Worm (Caenorhabditis elegans) whole organism, L1 larva: ENCODE results near the gene F32A11.1.
A peak's percentile ranks its signal among the peaks of the same experiment; 100 is the strongest.

Experiments used
- C16A3.4 ChIP-seq: fragments of 150-350 bp; optimal IDR thresholded peaks from 2 replicates; lab custom pipeline; 2014; ENCODE audit warnings: missing biosample characterization, missing genetic modification characterization
- C34B4.2 ChIP-seq: sonication (generic microtip); optimal IDR thresholded peaks from 2 replicates; lab custom pipeline; 2017; ENCODE audit warnings: mild to moderate bottlenecking, missing genetic modification characterization, missing compliant biosample characterization
- Y116A8C.19 ChIP-seq: sonication (generic microtip); optimal IDR thresholded peaks from 2 replicates; lab custom pipeline; 2016; ENCODE audit warnings: missing compliant biosample characterization, missing genetic modification characterization, borderline replicate concordance
- aly-2 ChIP-seq: fragments of 150-350 bp; optimal IDR thresholded peaks from 2 replicates; lab custom pipeline; 2014; ENCODE audit warnings: missing biosample characterization, missing genetic modification characterization
- ama-1 ChIP-seq: fragments of 150-350 bp; optimal IDR thresholded peaks from 2 replicates; lab custom pipeline; 2014
- ceh-63 ChIP-seq: fragments of 200-800 bp; sonication (Bioruptor generic); optimal IDR thresholded peaks from 2 replicates; lab custom pipeline; 2018; ENCODE audit warnings: mild to moderate bottlenecking, missing genetic modification characterization, missing compliant biosample characterization
- ceh-82 ChIP-seq, 3 experiments: fragments of 150-350 bp in 1 of 3; sonication (generic microtip) in 2 of 3; optimal IDR thresholded peaks; 2 replicates each; lab custom pipeline; 2014 to 2017; ENCODE audit warnings: missing biosample characterization in 3 of 3, missing genetic modification characterization in 3 of 3
- ceh-90 ChIP-seq: sonication (generic microtip); optimal IDR thresholded peaks from 2 replicates; lab custom pipeline; 2016; ENCODE audit warnings: missing genetic modification characterization, missing compliant biosample characterization
- dpl-1 ChIP-seq, 3 experiments: fragments of 150-350 bp in 2 of 3; sonication (generic microtip) in 1 of 3; optimal IDR thresholded peaks; 2 replicates each; lab custom pipeline; 2014 to 2017; ENCODE audit warnings: missing biosample characterization in 3 of 3, missing genetic modification characterization in 3 of 3, missing genetic modification reagents in 3 of 3
- dsc-1 ChIP-seq: sonication (generic microtip); optimal IDR thresholded peaks from 2 replicates; lab custom pipeline; 2016; ENCODE audit warnings: mild to moderate bottlenecking, missing genetic modification characterization, missing compliant biosample characterization
- efl-1 ChIP-seq, 4 experiments: fragments of 150-350 bp; optimal IDR thresholded peaks in 3 of 4; peaks in 1 of 4; 1 replicate in 1 of 4; 2 replicates in 3 of 4; lab custom pipeline; 2014; ENCODE audit warnings: missing biosample characterization in 2 of 4, missing genetic modification characterization in 2 of 4, missing genetic modification reagents in 2 of 4
- fkh-4 ChIP-seq: sonication (generic microtip); optimal IDR thresholded peaks from 2 replicates; lab custom pipeline; 2016; ENCODE audit warnings: missing compliant biosample characterization, missing genetic modification characterization, borderline replicate concordance
- hlh-17 ChIP-seq: fragments of 200-800 bp; sonication (Bioruptor generic); optimal IDR thresholded peaks from 2 replicates; lab custom pipeline; 2018; ENCODE audit warnings: missing genetic modification characterization, mild to moderate bottlenecking, missing compliant biosample characterization, moderate library complexity, borderline replicate concordance
- hpl-2 ChIP-seq: fragments of 150-350 bp; optimal IDR thresholded peaks from 2 replicates; lab custom pipeline; 2014; ENCODE audit warnings: missing biosample characterization, missing genetic modification reagents, missing genetic modification characterization
- irx-1 ChIP-seq: sonication (generic microtip); optimal IDR thresholded peaks from 2 replicates; lab custom pipeline; 2016; ENCODE audit warnings: missing genetic modification characterization, missing compliant biosample characterization
- isw-1 ChIP-seq: fragments of 200-800 bp; sonication (Bioruptor generic); IDR thresholded peaks from 2 replicates; pipeline ENCODE4 v1.3.6; 2022; ENCODE audit warnings: missing genetic modification characterization, missing compliant biosample characterization
- jun-1 ChIP-seq: fragments of 150-350 bp; optimal IDR thresholded peaks from 2 replicates; lab custom pipeline; 2014; ENCODE audit warnings: missing biosample characterization, missing genetic modification reagents, missing genetic modification characterization
- lin-13 ChIP-seq: fragments of 150-350 bp; optimal IDR thresholded peaks from 2 replicates; lab custom pipeline; 2014; ENCODE audit warnings: missing biosample characterization, missing genetic modification reagents, missing genetic modification characterization
- mab-9 ChIP-seq: fragments of 200-800 bp; sonication (Bioruptor generic); IDR thresholded peaks from 2 replicates; pipeline ENCODE4 v1.3.6; 2022; ENCODE audit warnings: missing genetic modification reagents, missing genetic modification characterization, missing compliant biosample characterization
- nhr-12 ChIP-seq: sonication (generic microtip); optimal IDR thresholded peaks from 2 replicates; lab custom pipeline; 2017; ENCODE audit warnings: missing biosample characterization, missing genetic modification characterization
- nhr-47 ChIP-seq: sonication (generic microtip); optimal IDR thresholded peaks from 2 replicates; lab custom pipeline; 2016; ENCODE audit warnings: mild to moderate bottlenecking, missing genetic modification characterization, moderate library complexity, missing compliant biosample characterization
- nhr-71 ChIP-seq: sonication (generic microtip); optimal IDR thresholded peaks from 2 replicates; lab custom pipeline; 2016; ENCODE audit warnings: mild to moderate bottlenecking, missing genetic modification characterization, moderate library complexity, missing compliant biosample characterization
- nhr-76 ChIP-seq: sonication (generic microtip); optimal IDR thresholded peaks from 2 replicates; lab custom pipeline; 2017; ENCODE audit warnings: missing biosample characterization, missing genetic modification characterization
- nhr-84 ChIP-seq: sonication (generic microtip); optimal IDR thresholded peaks from 2 replicates; lab custom pipeline; 2017; ENCODE audit warnings: missing biosample characterization, missing genetic modification characterization
- nhr-85 ChIP-seq: sonication (generic microtip); peaks from one replicate; lab custom pipeline; 2016; ENCODE audit warnings: missing genetic modification characterization, inconsistent platforms, missing compliant biosample characterization
- snu-23 ChIP-seq: sonication (generic microtip); optimal IDR thresholded peaks from 2 replicates; lab custom pipeline; 2016; ENCODE audit warnings: missing genetic modification characterization, missing compliant biosample characterization
- tlp-1 ChIP-seq: fragments of 150-350 bp; optimal IDR thresholded peaks from 2 replicates; lab custom pipeline; 2014; ENCODE audit warnings: missing biosample characterization, missing genetic modification characterization
- unc-130 ChIP-seq: fragments of 150-350 bp; optimal IDR thresholded peaks from 2 replicates; lab custom pipeline; 2017; ENCODE audit warnings: missing biosample characterization, missing genetic modification characterization, inconsistent platforms
- zip-4 ChIP-seq: fragments of 200-800 bp; sonication (Bioruptor generic); optimal IDR thresholded peaks from 2 replicates; lab custom pipeline; 2018; ENCODE audit warnings: mild to moderate bottlenecking, missing genetic modification characterization, moderate library complexity, missing compliant biosample characterization
- ztf-4 ChIP-seq: fragments of 150-350 bp; optimal IDR thresholded peaks from 2 replicates; lab custom pipeline; 2014; ENCODE audit warnings: missing biosample characterization, missing genetic modification characterization

The F32A11.1 gene

ce11 chrII:13152409-13152808, 4.7 kb upstream of the F32A11.1 start:
- TF ChIP-seq ceh-82 (tag; optimal IDR thresholded peaks at IDR 0.05; lab: Kevin White, UChicago) (no peak), nhr-85 (tag; lab: Kevin White, UChicago) (no peak), lin-13 (GFP tag; lab: Kevin White, UChicago) (no peak), dsc-1 (tag; lab: Kevin White, UChicago) (no peak), hlh-17 (no peak), efl-1 (optimal IDR thresholded peaks at IDR 0.05; lab: Kevin White, UChicago) (no peak), efl-1 (GFP tag; optimal IDR thresholded peaks at IDR 0.05 in 1 of 2; lab: Kevin White, UChicago) (no peak)

- TF ChIP-seq isw-1 (GFP tag; lab: Robert Waterston, UW) (no peak), efl-1 (optimal IDR thresholded peaks at IDR 0.05; lab: Kevin White, UChicago) (no peak), efl-1 (GFP tag; optimal IDR thresholded peaks at IDR 0.05 in 1 of 2; lab: Kevin White, UChicago) (peak in 1 of 2 experiments; percentile 46), hpl-2 (GFP tag; lab: Kevin White, UChicago) (no peak)
These were observed 3.8 kb upstream of the F32A11.1 start, which contains the start of gene spe-18 for ce11 chrII:13153299-13153698. Gene spe-18 (minus strand): TSS chrII:13153399.

- TF ChIP-seq mab-9 (GFP tag; lab: Robert Waterston, UW) = no peak
- peak in 1 of 3 experiments; percentile 15 for TF ChIP-seq dpl-1 (GFP tag; optimal IDR thresholded peaks at IDR 0.05; lab: Kevin White, UChicago)
- TF ChIP-seq efl-1 (optimal IDR thresholded peaks at IDR 0.05; lab: Kevin White, UChicago) = no peak
- TF ChIP-seq efl-1 (GFP tag; optimal IDR thresholded peaks at IDR 0.05 in 1 of 2; lab: Kevin White, UChicago) = peak in 1 of 2 experiments; percentile 4
- TF ChIP-seq, all 84 proteins: peak for 2
These were observed 1.1 kb upstream of the F32A11.1 start for ce11 chrII:13156071-13156470.

- TF ChIP-seq efl-1 (optimal IDR thresholded peaks at IDR 0.05; lab: Kevin White, UChicago) (no peak), efl-1 (GFP tag; optimal IDR thresholded peaks at IDR 0.05 in 1 of 2; lab: Kevin White, UChicago) (peak in 1 of 2 experiments; percentile 91), ceh-90 (tag; lab: Kevin White, UChicago) (no peak)
These were observed 2.7 kb downstream of the F32A11.1 start for ce11 chrII:13159869-13160268.

DNA sequence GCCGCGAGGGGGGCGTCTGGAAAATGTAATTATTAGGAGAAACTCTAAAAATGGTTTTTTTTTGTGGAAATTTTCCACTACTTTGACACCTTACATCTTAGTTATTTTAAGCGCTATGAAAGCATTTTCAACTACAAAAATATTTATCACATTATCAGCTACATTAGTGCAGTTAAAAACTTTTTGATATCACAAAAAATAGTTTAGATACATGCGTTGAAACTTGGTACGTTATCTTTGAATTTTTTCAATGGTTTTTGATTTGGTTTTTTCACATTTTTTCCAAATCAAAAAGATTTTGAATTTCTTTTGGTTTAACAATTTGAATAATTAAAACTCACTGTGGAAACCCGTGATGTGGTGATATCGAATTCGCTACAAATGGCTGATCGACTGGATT, 5.9 kb downstream of the F32A11.1 start:
- TF ChIP-seq jun-1 (tag; lab: Kevin White, UChicago) = no peak
- TF ChIP-seq ceh-90 (tag; lab: Kevin White, UChicago) = no peak
- no peak for TF ChIP-seq ama-1 (lab: Kevin White, UChicago)
- no peak for TF ChIP-seq C34B4.2
- no peak for TF ChIP-seq nhr-71
- no peak for TF ChIP-seq aly-2 (tag; lab: Kevin White, UChicago)
- no peak for TF ChIP-seq lin-13 (GFP tag; lab: Kevin White, UChicago)

- no peak for TF ChIP-seq zip-4 (GFP tag; lab: Kevin White, UChicago)
- TF ChIP-seq snu-23 = no peak
- no peak for TF ChIP-seq tlp-1 (tag; lab: Kevin White, UChicago)
- TF ChIP-seq nhr-47 (tag; lab: Kevin White, UChicago) = no peak
- no peak for TF ChIP-seq nhr-12 (tag; lab: Kevin White, UChicago)
- TF ChIP-seq dsc-1 (tag; lab: Kevin White, UChicago) = no peak
- TF ChIP-seq Y116A8C.19 (tag; lab: Kevin White, UChicago) = no peak
- TF ChIP-seq fkh-4 (tag; lab: Kevin White, UChicago) = no peak
- no peak for TF ChIP-seq unc-130
- no peak for TF ChIP-seq hpl-2 (GFP tag; lab: Kevin White, UChicago)
- no peak for TF ChIP-seq irx-1 (tag; lab: Kevin White, UChicago)
- no peak for TF ChIP-seq C16A3.4 (tag; lab: Kevin White, UChicago)
- no peak for TF ChIP-seq nhr-84 (tag; lab: Kevin White, UChicago)
- no peak for TF ChIP-seq ceh-63
- no peak for TF ChIP-seq ztf-4
- TF ChIP-seq nhr-76 (tag; lab: Kevin White, UChicago) = no peak
These were observed 6.9 kb downstream of the F32A11.1 start for ce11 chrII:13164062-13164461.
